Worm (Caenorhabditis elegans) whole organism, L4 larva: ENCODE results near the gene ugt-62.

Experiments
- dmd-8 ChIP-seq: fragments of 200-800 bp; sonication (Bioruptor generic); IDR thresholded peaks from 2 replicates; pipeline ENCODE4 v1.3.6; 2022; ENCODE audit warnings: missing genetic modification characterization, missing compliant biosample characterization
- fos-1 ChIP-seq: fragments of 150-350 bp; optimal IDR thresholded peaks from 2 replicates; lab custom pipeline; 2014; ENCODE audit warnings: missing biosample characterization, missing genetic modification characterization
- lin-39 ChIP-seq: fragments of 150-350 bp; optimal IDR thresholded peaks from 2 replicates; lab custom pipeline; 2014; ENCODE audit warnings: missing biosample characterization, missing genetic modification reagents, missing genetic modification characterization
- vab-7 ChIP-seq: fragments of 200-800 bp; sonication (Bioruptor generic); IDR thresholded peaks from 2 replicates; pipeline ENCODE4 v1.3.6; 2022; ENCODE audit warnings: missing genetic modification reagents, missing genetic modification characterization, missing compliant biosample characterization

ce11 chrIII:4515173-4515572, 25.2 kb downstream of the ugt-62 start:
- no peak for TF ChIP-seq dmd-8
- TF ChIP-seq lin-39, result no peak
- no peak for TF ChIP-seq vab-7 (GFP tag; lab: Robert Waterston, UW)
- no peak for TF ChIP-seq fos-1 (tag; lab: Kevin White, UChicago)
